Worm (Caenorhabditis elegans) whole organism, L1 larva: Measurements from ENCODE around the gene ZK1236.1.

ENCODE experiments used
- aly-2 ChIP-seq: fragments of 150-350 bp; optimal IDR thresholded peaks from 2 replicates; lab custom pipeline; 2014; ENCODE audit warnings: missing biosample characterization, missing genetic modification characterization
- ama-1 ChIP-seq: fragments of 150-350 bp; optimal IDR thresholded peaks from 2 replicates; lab custom pipeline; 2014
- ceh-63 ChIP-seq: fragments of 200-800 bp; sonication (Bioruptor generic); optimal IDR thresholded peaks from 2 replicates; lab custom pipeline; 2018; ENCODE audit warnings: mild to moderate bottlenecking, missing genetic modification characterization, missing compliant biosample characterization
- ceh-88 ChIP-seq: fragments of 200-800 bp; sonication (Bioruptor generic); IDR thresholded peaks from 2 replicates; pipeline ENCODE4 v1.3.6; 2022; ENCODE audit warnings: missing genetic modification characterization, missing compliant biosample characterization
- ceh-90 ChIP-seq: sonication (generic microtip); optimal IDR thresholded peaks from 2 replicates; lab custom pipeline; 2016; ENCODE audit warnings: missing genetic modification characterization, missing compliant biosample characterization
- ces-1 ChIP-seq: fragments of 150-350 bp; optimal IDR thresholded peaks from 2 replicates; lab custom pipeline; 2014; ENCODE audit warnings: missing biosample characterization, missing genetic modification reagents, missing genetic modification characterization
- dpl-1 ChIP-seq, 3 experiments: fragments of 150-350 bp in 2 of 3; sonication (generic microtip) in 1 of 3; optimal IDR thresholded peaks; 2 replicates each; lab custom pipeline; 2014 to 2017; ENCODE audit warnings: missing biosample characterization in 3 of 3, missing genetic modification characterization in 3 of 3, missing genetic modification reagents in 3 of 3
- dsc-1 ChIP-seq: sonication (generic microtip); optimal IDR thresholded peaks from 2 replicates; lab custom pipeline; 2016; ENCODE audit warnings: mild to moderate bottlenecking, missing genetic modification characterization, missing compliant biosample characterization
- egl-13 ChIP-seq: sonication (generic microtip); optimal IDR thresholded peaks from 2 replicates; lab custom pipeline; 2016; ENCODE audit warnings: missing genotype, missing genetic modification reagents, missing genetic modification characterization, missing compliant biosample characterization
- hlh-17 ChIP-seq: fragments of 200-800 bp; sonication (Bioruptor generic); optimal IDR thresholded peaks from 2 replicates; lab custom pipeline; 2018; ENCODE audit warnings: missing genetic modification characterization, mild to moderate bottlenecking, missing compliant biosample characterization, moderate library complexity, borderline replicate concordance
- hlh-4 ChIP-seq: sonication (generic microtip); optimal IDR thresholded peaks from 2 replicates; lab custom pipeline; 2016; ENCODE audit warnings: mild to moderate bottlenecking, missing genetic modification characterization, missing compliant biosample characterization
- jun-1 ChIP-seq: fragments of 150-350 bp; optimal IDR thresholded peaks from 2 replicates; lab custom pipeline; 2014; ENCODE audit warnings: missing biosample characterization, missing genetic modification reagents, missing genetic modification characterization
- lin-35 ChIP-seq, 2 experiments: fragments of 150-350 bp; optimal IDR thresholded peaks; 2 replicates each; lab custom pipeline; 2014; ENCODE audit warnings: missing biosample characterization in 2 of 2, missing genetic modification characterization in 2 of 2, missing genetic modification reagents in 2 of 2
- lsy-2 ChIP-seq, 2 experiments: fragments of 150-350 bp; optimal IDR thresholded peaks; 2 replicates each; lab custom pipeline; 2014; ENCODE audit warnings: missing biosample characterization in 2 of 2, missing genetic modification characterization in 2 of 2
- mdl-1 ChIP-seq, 2 experiments: fragments of 150-350 bp; optimal IDR thresholded peaks; 2 replicates each; lab custom pipeline; 2014 to 2017; ENCODE audit warnings: missing biosample characterization in 2 of 2, missing genetic modification characterization in 2 of 2, inconsistent platforms in 1 of 2
- mef-2 ChIP-seq: fragments of 150-350 bp; optimal IDR thresholded peaks from 2 replicates; lab custom pipeline; 2014; ENCODE audit warnings: missing biosample characterization, missing genetic modification characterization
- mep-1 ChIP-seq: fragments of 150-350 bp; optimal IDR thresholded peaks from 2 replicates; lab custom pipeline; 2014; ENCODE audit warnings: missing biosample characterization, missing genetic modification characterization
- nhr-11 ChIP-seq: fragments of 150-350 bp; optimal IDR thresholded peaks from 2 replicates; lab custom pipeline; 2014; ENCODE audit warnings: missing biosample characterization, missing genetic modification characterization
- nhr-12 ChIP-seq: sonication (generic microtip); optimal IDR thresholded peaks from 2 replicates; lab custom pipeline; 2017; ENCODE audit warnings: missing biosample characterization, missing genetic modification characterization
- nhr-47 ChIP-seq: sonication (generic microtip); optimal IDR thresholded peaks from 2 replicates; lab custom pipeline; 2016; ENCODE audit warnings: mild to moderate bottlenecking, missing genetic modification characterization, moderate library complexity, missing compliant biosample characterization
- nhr-71 ChIP-seq: sonication (generic microtip); optimal IDR thresholded peaks from 2 replicates; lab custom pipeline; 2016; ENCODE audit warnings: mild to moderate bottlenecking, missing genetic modification characterization, moderate library complexity, missing compliant biosample characterization
- nhr-77 ChIP-seq: fragments of 150-350 bp; optimal IDR thresholded peaks from 2 replicates; lab custom pipeline; 2014; ENCODE audit warnings: missing biosample characterization, missing genetic modification characterization
- nhr-84 ChIP-seq: sonication (generic microtip); optimal IDR thresholded peaks from 2 replicates; lab custom pipeline; 2017; ENCODE audit warnings: missing biosample characterization, missing genetic modification characterization
- pax-3 ChIP-seq: fragments of 200-800 bp; sonication (Bioruptor generic); optimal IDR thresholded peaks from 2 replicates; lab custom pipeline; 2018; ENCODE audit warnings: mild to moderate bottlenecking, missing genetic modification characterization, moderate library complexity, missing compliant biosample characterization
- pqm-1 ChIP-seq: sonication (generic microtip); optimal IDR thresholded peaks from 3 replicates; lab custom pipeline; 2017; ENCODE audit warnings: missing biosample characterization, missing genetic modification characterization
- rnt-1 ChIP-seq: sonication (generic microtip); optimal IDR thresholded peaks from 2 replicates; lab custom pipeline; 2016; ENCODE audit warnings: mild to moderate bottlenecking, missing genetic modification characterization, moderate library complexity, missing compliant biosample characterization
- skn-1 ChIP-seq: fragments of 150-350 bp; optimal IDR thresholded peaks from 2 replicates; lab custom pipeline; 2014; ENCODE audit warnings: missing biosample characterization, missing genetic modification characterization
- swsn-7 ChIP-seq: sonication (generic microtip); optimal IDR thresholded peaks from 2 replicates; lab custom pipeline; 2016; ENCODE audit warnings: missing genetic modification characterization, missing compliant biosample characterization
- tbx-2 ChIP-seq: sonication (generic microtip); optimal IDR thresholded peaks from 2 replicates; lab custom pipeline; 2016; ENCODE audit warnings: missing genetic modification characterization, missing compliant biosample characterization
- unc-130 ChIP-seq: fragments of 150-350 bp; optimal IDR thresholded peaks from 2 replicates; lab custom pipeline; 2017; ENCODE audit warnings: missing biosample characterization, missing genetic modification characterization, inconsistent platforms
- unc-30 ChIP-seq: sonication (generic microtip); optimal IDR thresholded peaks from 2 replicates; lab custom pipeline; 2017; ENCODE audit warnings: missing biosample characterization, missing genetic modification characterization
- unc-62 ChIP-seq: fragments of 150-350 bp; optimal IDR thresholded peaks from 2 replicates; lab custom pipeline; 2014; ENCODE audit warnings: missing biosample characterization, missing genetic modification reagents, missing genetic modification characterization
- zip-4 ChIP-seq: fragments of 200-800 bp; sonication (Bioruptor generic); optimal IDR thresholded peaks from 2 replicates; lab custom pipeline; 2018; ENCODE audit warnings: mild to moderate bottlenecking, missing genetic modification characterization, moderate library complexity, missing compliant biosample characterization
- ztf-11 ChIP-seq, 2 experiments: sonication (generic microtip); optimal IDR thresholded peaks; 2 replicates each; lab custom pipeline; 2016 to 2017; ENCODE audit warnings: missing genetic modification characterization in 2 of 2, missing biosample characterization in 1 of 2, missing compliant biosample characterization in 1 of 2
- ztf-4 ChIP-seq: fragments of 150-350 bp; optimal IDR thresholded peaks from 2 replicates; lab custom pipeline; 2014; ENCODE audit warnings: missing biosample characterization, missing genetic modification characterization

The ZK1236.1 gene

DNA sequence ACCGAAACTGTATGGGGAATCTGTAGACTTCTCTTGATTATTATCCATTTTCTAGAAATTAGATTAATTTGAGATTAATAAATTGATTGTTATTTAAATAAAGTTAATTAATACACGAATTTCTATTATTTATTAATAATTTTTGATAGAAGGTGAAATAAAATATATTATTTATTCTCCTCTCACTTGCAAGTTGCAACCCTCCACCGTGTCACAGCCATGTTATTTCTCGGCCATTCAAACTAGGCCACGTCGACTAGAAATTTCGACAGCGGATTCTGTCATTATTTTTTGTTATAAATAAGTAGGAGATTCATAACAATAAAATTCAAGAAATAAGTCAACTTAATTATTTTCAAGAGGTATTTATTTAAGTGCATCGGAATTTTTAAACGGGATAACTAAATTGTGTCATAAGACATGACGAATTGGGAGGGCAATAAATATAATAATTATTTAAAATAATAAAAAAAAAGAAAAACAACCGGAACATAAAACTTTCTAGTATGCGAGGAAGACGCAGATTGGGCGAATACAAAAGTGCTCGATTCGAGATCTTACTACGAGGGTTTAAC lies 14.5 kb downstream of the ZK1236.1 start, which contains the start of gene ufbp-1 (continued):
- TF ChIP-seq ztf-11 (tag; optimal IDR thresholded peaks at IDR 0.05; lab: Kevin White, UChicago) (peak in 1 of 2 experiments; percentile 26), nhr-71 (tag; lab: Kevin White, UChicago) (peak; percentile 76), pax-3 (tag; lab: Kevin White, UChicago) (peak; percentile 38), hlh-4 (tag; lab: Kevin White, UChicago) (peak; percentile 15), egl-13 (peak; percentile 44), tbx-2 (tag; lab: Kevin White, UChicago) (no peak), dsc-1 (tag; lab: Kevin White, UChicago) (peak; percentile 33), ama-1 (lab: Kevin White, UChicago) (peak; percentile 99), unc-30 (tag; lab: Kevin White, UChicago) (no peak), nhr-47 (tag; lab: Kevin White, UChicago) (peak; percentile 19), ceh-63 (GFP tag; lab: Kevin White, UChicago) (no peak), dpl-1 (GFP tag; optimal IDR thresholded peaks at IDR 0.05; lab: Kevin White, UChicago) (peak; percentile 24 to 65 (median 44)), ces-1 (GFP tag; lab: Kevin White, UChicago) (no peak), ztf-4 (tag; lab: Kevin White, UChicago) (peak; percentile 92), unc-62 (GFP tag; lab: Kevin White, UChicago) (no peak), mef-2 (no peak), nhr-11 (tag; lab: Kevin White, UChicago) (no peak), pqm-1 (no peak), rnt-1 (peak; percentile 53), swsn-7 (peak; percentile 55), ceh-90 (tag; lab: Kevin White, UChicago) (peak; percentile 36), mdl-1 (tag; optimal IDR thresholded peaks at IDR 0.05; lab: Kevin White, UChicago) (peak in 1 of 2 experiments; percentile 14), lsy-2 (tag; optimal IDR thresholded peaks at IDR 0.05; lab: Kevin White, UChicago) (peak; percentile 45 to 86)

DNA sequence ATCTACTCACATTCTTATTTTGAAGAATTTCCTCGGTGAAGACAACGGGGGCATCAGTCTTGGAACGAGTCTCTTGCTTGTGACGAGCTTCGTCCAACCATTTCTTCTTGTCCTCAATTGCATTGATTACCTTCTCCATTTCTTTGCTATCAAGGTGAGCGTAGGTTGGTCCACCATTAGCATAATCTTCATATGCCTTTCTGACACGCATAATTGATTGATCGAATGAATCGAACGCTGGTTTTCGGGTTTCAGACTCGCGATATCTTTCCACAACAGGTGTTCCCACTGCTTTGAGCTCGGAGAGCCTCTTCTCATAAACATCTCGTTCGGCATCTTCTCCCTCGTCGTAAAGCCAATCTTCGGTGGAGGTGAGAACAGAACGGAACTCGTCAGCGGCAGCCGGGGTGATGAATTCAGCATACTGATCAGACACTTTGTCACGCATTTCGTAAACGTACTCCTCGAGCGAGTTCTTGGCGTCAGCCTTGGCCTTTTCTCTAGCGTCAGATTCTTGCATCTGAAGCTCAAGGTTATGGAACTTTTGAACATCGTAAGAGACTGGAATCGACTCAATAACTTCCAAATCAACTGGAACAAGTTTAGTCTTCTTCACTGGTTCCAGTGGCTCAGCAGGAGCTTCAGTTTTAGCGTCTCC lies 15.5 kb downstream of the ZK1236.1 start:
- TF ChIP-seq aly-2 (tag; lab: Kevin White, UChicago) (peak; percentile 54), nhr-47 (tag; lab: Kevin White, UChicago) (no peak), ztf-4 (tag; lab: Kevin White, UChicago) (no peak), nhr-12 (tag; lab: Kevin White, UChicago) (no peak), nhr-84 (tag; lab: Kevin White, UChicago) (no peak), nhr-77 (tag; lab: Kevin White, UChicago) (no peak), rnt-1 (no peak), jun-1 (tag; lab: Kevin White, UChicago) (no peak), zip-4 (GFP tag; lab: Kevin White, UChicago) (no peak), ceh-88 (no peak), dpl-1 (GFP tag; optimal IDR thresholded peaks at IDR 0.05; lab: Kevin White, UChicago) (no peak), ama-1 (lab: Kevin White, UChicago) (peak; percentile 70), unc-130 (no peak), pax-3 (tag; lab: Kevin White, UChicago) (no peak), skn-1 (tag; lab: Kevin White, UChicago) (peak; percentile 30)

DNA sequence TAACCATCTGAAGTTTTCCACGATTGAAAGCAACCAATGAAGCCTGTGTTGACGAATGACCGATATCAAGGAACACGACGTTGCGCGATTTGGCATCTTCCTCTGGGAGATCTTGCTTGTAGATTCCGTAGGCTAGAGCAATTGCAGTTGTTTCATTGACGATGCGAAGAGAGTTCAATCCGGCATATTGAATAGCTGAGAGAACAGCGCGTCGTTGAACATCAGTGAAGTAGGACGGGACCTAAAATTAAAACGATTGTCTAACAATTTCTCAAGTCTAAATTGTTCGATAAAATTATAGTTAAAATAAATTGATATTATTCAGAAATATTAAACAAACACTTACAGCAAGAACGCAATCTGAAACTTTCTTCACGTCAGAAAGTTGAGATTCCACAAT lies 17.0 kb downstream of the ZK1236.1 start:
- TF ChIP-seq mep-1 (tag; lab: Kevin White, UChicago) = peak; percentile 53
- no peak for TF ChIP-seq hlh-17 (GFP tag; lab: Kevin White, UChicago)
- TF ChIP-seq, all 84 proteins: peak for 1

DNA sequence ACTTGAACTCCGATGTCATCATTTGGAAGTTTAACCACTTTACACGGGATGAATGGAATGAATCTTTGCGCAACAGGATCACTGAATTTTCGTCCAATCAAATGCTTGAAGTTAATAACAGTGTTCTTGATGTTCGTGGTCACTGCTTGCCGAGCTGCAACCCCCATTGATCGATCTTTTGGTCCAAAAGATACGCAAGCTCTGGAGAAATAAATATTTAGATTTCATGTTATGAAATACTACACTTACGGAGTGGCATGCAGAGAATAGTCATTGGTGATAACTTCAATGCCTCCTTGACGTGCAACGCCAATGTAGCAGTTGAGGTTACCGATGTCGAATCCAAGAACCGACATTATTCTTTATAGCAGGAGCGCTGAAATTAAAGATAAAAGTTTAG lies 17.4 kb downstream of the ZK1236.1 start, which contains the start of gene hsp-110:
Gene hsp-110, minus strand, starts transcription at position 376 of the 400 bp plus-strand sequence.
- no peak for TF ChIP-seq lin-35 (GFP tag; optimal IDR thresholded peaks at IDR 0.05; lab: Kevin White, UChicago)
